Worm (Caenorhabditis elegans): ENCODE measurements around the gene C33C12.7.

DNA sequence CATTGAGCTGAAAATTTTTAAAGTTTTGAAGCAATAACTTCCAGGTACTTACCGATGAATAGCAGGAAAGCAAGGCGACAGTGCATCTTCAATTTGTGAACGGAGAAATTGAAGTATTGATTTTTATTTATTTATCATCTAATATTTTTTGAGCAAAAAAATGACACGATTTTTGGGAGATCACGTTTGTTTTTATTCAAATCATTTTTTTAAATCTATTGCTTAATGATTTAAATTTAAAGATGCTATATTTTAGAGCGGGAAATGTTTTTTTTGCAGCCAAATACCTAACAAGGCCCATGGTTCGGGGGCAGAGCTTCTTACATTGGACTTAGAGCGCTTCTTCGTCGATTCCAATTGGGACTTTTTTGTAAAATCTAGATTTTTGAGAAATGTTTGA lies 8.9 kb downstream of the C33C12.7 start, which contains the start of gene C33C12.4:
- TF ChIP-seq nfyb-1 (GFP tag; IDR thresholded peaks at IDR 0.05): no peak
- no peak for TF ChIP-seq pha-4 (tag; optimal IDR thresholded peaks at IDR 0.05)
- no peak for TF ChIP-seq lin-35 (GFP tag; optimal IDR thresholded peaks at IDR 0.05)
- TF ChIP-seq atf-7 (tag; optimal IDR thresholded peaks at IDR 0.05): no peak
- TF ChIP-seq chd-7 (tag; optimal IDR thresholded peaks at IDR 0.05): no peak
- no peak for TF ChIP-seq ekl-4 (GFP tag; IDR thresholded peaks at IDR 0.05)
- no peak for TF ChIP-seq bed-1 (GFP tag; IDR thresholded peaks at IDR 0.05)
- TF ChIP-seq tbx-9 (tag; optimal IDR thresholded peaks at IDR 0.05; ENCODE audit: borderline replicate concordance): no peak
- TF ChIP-seq F57A8.1 (GFP tag; optimal IDR thresholded peaks at IDR 0.05): no peak
- TF ChIP-seq Y95B8A.8 (GFP tag; IDR thresholded peaks at IDR 0.05): no peak
- no peak for TF ChIP-seq hlh-12 (tag; optimal IDR thresholded peaks at IDR 0.05)
- TF ChIP-seq nhr-179 (tag; optimal IDR thresholded peaks at IDR 0.05): no peak
- no peak for TF ChIP-seq snpc-4 (GFP tag; optimal IDR thresholded peaks at IDR 0.05)
- no peak for TF ChIP-seq snpc-4 (tag; optimal IDR thresholded peaks at IDR 0.05)
- TF ChIP-seq aptf-2 (GFP tag; conservative IDR thresholded peaks at IDR 0.05): no peak
